Worm (Caenorhabditis elegans) whole organism, late embryonic: ENCODE measurements around the gene mob-3.

Experiments used
- C08G9.2 ChIP-seq: sonication (generic microtip); optimal IDR thresholded peaks from 2 replicates; lab custom pipeline; 2016; ENCODE audit warnings: mild to moderate bottlenecking, missing genetic modification characterization, moderate library complexity, missing compliant biosample characterization
- C38D4.7 ChIP-seq: fragments of 200-800 bp; sonication (Bioruptor generic); optimal IDR thresholded peaks from 2 replicates; lab custom pipeline; 2018; ENCODE audit warnings: mild to moderate bottlenecking, missing genetic modification characterization, moderate library complexity, missing compliant biosample characterization
- F13H6.1 ChIP-seq: sonication (generic microtip); optimal IDR thresholded peaks from 2 replicates; lab custom pipeline; 2016; ENCODE audit warnings: missing genetic modification characterization, missing compliant biosample characterization
- K02D7.2 ChIP-seq: sonication (generic microtip); optimal IDR thresholded peaks from 2 replicates; lab custom pipeline; 2017; ENCODE audit warnings: mild to moderate bottlenecking, missing genetic modification characterization, missing compliant biosample characterization
- ahr-1 ChIP-seq: sonication (generic microtip); optimal IDR thresholded peaks from 2 replicates; lab custom pipeline; 2016; ENCODE audit warnings: missing genetic modification characterization, missing compliant biosample characterization
- ama-1 ChIP-seq: fragments of 150-350 bp; optimal IDR thresholded peaks from 2 replicates; lab custom pipeline; 2014
- ceh-14 ChIP-seq: sonication (generic microtip); optimal IDR thresholded peaks from 2 replicates; lab custom pipeline; 2016; ENCODE audit warnings: missing genotype, missing genetic modification characterization, missing compliant biosample characterization
- ceh-18 ChIP-seq: sonication (generic microtip); optimal IDR thresholded peaks from 2 replicates; lab custom pipeline; 2016; ENCODE audit warnings: missing genetic modification characterization, missing compliant biosample characterization
- ceh-2 ChIP-seq: sonication (generic microtip); optimal IDR thresholded peaks from 2 replicates; lab custom pipeline; 2016; ENCODE audit warnings: missing genotype, missing genetic modification characterization, missing compliant biosample characterization
- ceh-30 ChIP-seq: fragments of 150-350 bp; optimal IDR thresholded peaks from 2 replicates; lab custom pipeline; 2014; ENCODE audit warnings: missing biosample characterization, missing genetic modification characterization
- ceh-31 ChIP-seq: sonication (generic microtip); optimal IDR thresholded peaks from 2 replicates; lab custom pipeline; 2016; ENCODE audit warnings: missing genetic modification characterization, missing compliant biosample characterization
- ceh-34 ChIP-seq: sonication (generic microtip); optimal IDR thresholded peaks from 2 replicates; lab custom pipeline; 2016; ENCODE audit warnings: mild to moderate bottlenecking, missing genetic modification characterization, missing compliant biosample characterization
- che-1 ChIP-seq: sonication (generic microtip); optimal IDR thresholded peaks from 2 replicates; lab custom pipeline; 2016; ENCODE audit warnings: mild to moderate bottlenecking, missing genetic modification characterization, missing compliant biosample characterization
- dmd-4 ChIP-seq: sonication (generic microtip); optimal IDR thresholded peaks from 2 replicates; lab custom pipeline; 2016; ENCODE audit warnings: borderline replicate concordance, missing genetic modification characterization, missing compliant biosample characterization
- dve-1 ChIP-seq: sonication (generic microtip); optimal IDR thresholded peaks from 2 replicates; lab custom pipeline; 2017; ENCODE audit warnings: antibody characterized with exemption, mild to moderate bottlenecking, missing genetic modification characterization, missing compliant biosample characterization
- elt-4 ChIP-seq: sonication (generic microtip); optimal IDR thresholded peaks from 2 replicates; lab custom pipeline; 2016; ENCODE audit warnings: missing genetic modification characterization, missing compliant biosample characterization
- ets-4 ChIP-seq: sonication (generic microtip); optimal IDR thresholded peaks from 2 replicates; lab custom pipeline; 2016; ENCODE audit warnings: missing genetic modification characterization, missing compliant biosample characterization
- fax-1 ChIP-seq: sonication (generic microtip); optimal IDR thresholded peaks from 2 replicates; lab custom pipeline; 2016; ENCODE audit warnings: missing genotype, missing genetic modification characterization, missing compliant biosample characterization
- fkh-6 ChIP-seq: sonication (generic microtip); optimal IDR thresholded peaks from 2 replicates; lab custom pipeline; 2016; ENCODE audit warnings: missing genetic modification characterization, missing compliant biosample characterization
- hlh-13 ChIP-seq: fragments of 200-800 bp; sonication (Bioruptor generic); optimal IDR thresholded peaks from 2 replicates; lab custom pipeline; 2018; ENCODE audit warnings: mild to moderate bottlenecking, missing genetic modification characterization, missing compliant biosample characterization
- hlh-30 ChIP-seq: sonication (generic microtip); optimal IDR thresholded peaks from 2 replicates; lab custom pipeline; 2017; ENCODE audit warnings: antibody characterized with exemption, missing genetic modification characterization, missing compliant biosample characterization; ENCODE audit not compliant: insufficient read depth
- hlh-8 ChIP-seq: sonication (generic microtip); optimal IDR thresholded peaks from 2 replicates; lab custom pipeline; 2016; ENCODE audit warnings: missing genotype, missing genetic modification characterization, missing compliant biosample characterization
- mec-3 ChIP-seq: sonication (generic microtip); optimal IDR thresholded peaks from 2 replicates; lab custom pipeline; 2016; ENCODE audit warnings: borderline replicate concordance, missing genetic modification characterization, missing compliant biosample characterization
- nfya-1 ChIP-seq: sonication (generic microtip); optimal IDR thresholded peaks from 2 replicates; lab custom pipeline; 2017; ENCODE audit warnings: missing genetic modification characterization, mild to moderate bottlenecking, missing compliant biosample characterization, antibody characterized with exemption, moderate library complexity
- nhr-11 ChIP-seq: fragments of 150-350 bp; optimal IDR thresholded peaks from 2 replicates; lab custom pipeline; 2014; ENCODE audit warnings: missing biosample characterization, missing genetic modification characterization
- nhr-232 ChIP-seq: sonication (generic microtip); optimal IDR thresholded peaks from 2 replicates; lab custom pipeline; 2016; ENCODE audit warnings: missing genetic modification characterization, missing compliant biosample characterization
- npax-4 ChIP-seq: sonication (generic microtip); optimal IDR thresholded peaks from 2 replicates; lab custom pipeline; 2016; ENCODE audit warnings: missing genetic modification characterization, missing compliant biosample characterization
- odd-2 ChIP-seq: sonication (generic microtip); optimal IDR thresholded peaks from 2 replicates; lab custom pipeline; 2017; ENCODE audit warnings: antibody characterized with exemption, mild to moderate bottlenecking, missing genetic modification characterization, missing compliant biosample characterization
- pha-2 ChIP-seq: sonication (generic microtip); optimal IDR thresholded peaks from 2 replicates; lab custom pipeline; 2017; ENCODE audit warnings: mild to moderate bottlenecking, missing genetic modification characterization, missing compliant biosample characterization
- pha-4 ChIP-seq: fragments of 150-350 bp; optimal IDR thresholded peaks from 2 replicates; lab custom pipeline; 2018; ENCODE audit warnings: missing biosample characterization, missing genetic modification reagents, missing genetic modification characterization
- pqm-1 ChIP-seq: sonication (generic microtip); optimal IDR thresholded peaks from 2 replicates; lab custom pipeline; 2016; ENCODE audit warnings: missing genetic modification characterization, missing compliant biosample characterization
- pros-1 ChIP-seq: fragments of 150-350 bp; optimal IDR thresholded peaks from 2 replicates; lab custom pipeline; 2014; ENCODE audit warnings: missing biosample characterization, missing genetic modification reagents, missing genetic modification characterization
- ref-2 ChIP-seq: sonication (generic microtip); optimal IDR thresholded peaks from 2 replicates; lab custom pipeline; 2016; ENCODE audit warnings: missing genetic modification characterization, missing compliant biosample characterization
- rnt-1 ChIP-seq: sonication (generic microtip); optimal IDR thresholded peaks from 2 replicates; lab custom pipeline; 2016; ENCODE audit warnings: missing genetic modification characterization, missing compliant biosample characterization
- sdc-2 ChIP-seq: sonication (generic microtip); optimal IDR thresholded peaks from 2 replicates; lab custom pipeline; 2016; ENCODE audit warnings: missing genotype, missing genetic modification characterization, missing compliant biosample characterization
- syd-9 ChIP-seq: sonication (generic microtip); optimal IDR thresholded peaks from 2 replicates; lab custom pipeline; 2016; ENCODE audit warnings: mild to moderate bottlenecking, missing genetic modification characterization, moderate library complexity, missing compliant biosample characterization
- tbx-2 ChIP-seq: sonication (generic microtip); optimal IDR thresholded peaks from 2 replicates; lab custom pipeline; 2016; ENCODE audit warnings: missing genetic modification characterization, missing compliant biosample characterization
- tbx-7 ChIP-seq: sonication (generic microtip); optimal IDR thresholded peaks from 2 replicates; lab custom pipeline; 2016; ENCODE audit warnings: missing genotype, missing genetic modification characterization, missing compliant biosample characterization
- unc-42 ChIP-seq: sonication (generic microtip); optimal IDR thresholded peaks from 2 replicates; lab custom pipeline; 2016; ENCODE audit warnings: missing genotype, missing genetic modification characterization, missing compliant biosample characterization
- unc-55 ChIP-seq: sonication (generic microtip); optimal IDR thresholded peaks from 2 replicates; lab custom pipeline; 2017; ENCODE audit warnings: missing biosample characterization, missing genetic modification reagents, missing genetic modification characterization
- unc-86 ChIP-seq: sonication (generic microtip); optimal IDR thresholded peaks from 2 replicates; lab custom pipeline; 2016; ENCODE audit warnings: missing genetic modification characterization, missing compliant biosample characterization

Gene mob-3

DNA sequence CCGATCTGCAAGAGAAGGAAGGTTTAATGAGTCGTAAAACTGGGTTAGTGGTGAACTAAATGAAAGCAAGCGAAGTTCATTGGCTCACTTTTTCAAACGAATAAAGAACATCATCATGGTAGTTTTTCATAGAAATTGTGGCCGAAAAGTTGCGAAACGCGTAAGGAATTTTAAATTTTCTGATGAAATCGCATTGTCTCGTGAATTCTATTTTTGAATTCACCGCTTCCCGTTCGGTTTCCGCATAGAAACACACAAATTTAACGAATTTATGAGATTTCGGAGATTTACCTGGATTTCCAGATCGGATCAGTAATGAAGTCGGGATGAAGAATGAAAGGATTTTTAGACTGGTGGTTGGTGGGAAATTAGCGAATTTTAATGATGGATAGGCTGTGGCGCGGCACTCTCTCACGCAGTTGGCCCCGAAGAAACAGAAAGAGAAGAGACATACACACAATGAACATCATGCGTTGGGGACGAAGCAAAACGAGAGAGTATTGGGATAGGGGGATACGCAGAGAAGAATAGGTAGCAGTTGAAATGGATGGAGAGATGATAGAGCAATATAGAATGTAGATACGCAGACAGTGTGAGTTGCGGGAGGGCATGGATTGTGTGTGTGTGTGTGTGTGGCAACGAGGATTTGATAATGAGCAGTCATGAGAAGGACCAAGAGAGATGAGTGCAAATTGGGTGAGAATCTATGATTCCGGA lies 1.8 kb downstream of the mob-3 start:
- TF ChIP-seq sdc-2 (tag; lab: Kevin White, UChicago) (peak; percentile 25), ceh-2 (tag; lab: Kevin White, UChicago) (no peak), syd-9 (tag; lab: Kevin White, UChicago) (peak; percentile 29), ceh-18 (tag; lab: Kevin White, UChicago) (peak; percentile 78), C08G9.2 (tag; lab: Kevin White, UChicago) (no peak), elt-4 (no peak), tbx-7 (tag; lab: Kevin White, UChicago) (no peak), pqm-1 (tag; lab: Kevin White, UChicago) (no peak), ceh-14 (peak; percentile 71), ref-2 (tag; lab: Kevin White, UChicago) (peak; percentile 46), K02D7.2 (tag; lab: Kevin White, UChicago) (peak; percentile 35), unc-42 (peak; percentile 78), fax-1 (tag; lab: Kevin White, UChicago) (peak; percentile 13), ets-4 (no peak), nfya-1 (tag; lab: Kevin White, UChicago) (peak; percentile 54), unc-55 (peak; percentile 89), npax-4 (no peak), nhr-11 (tag; lab: Kevin White, UChicago) (no peak), C38D4.7 (no peak), fkh-6 (peak; percentile 27), dmd-4 (tag; lab: Kevin White, UChicago) (peak; percentile 32), nhr-232 (tag; lab: Kevin White, UChicago) (no peak), dve-1 (tag; lab: Kevin White, UChicago) (peak; percentile 15), ceh-31 (peak; percentile 83), ceh-34 (peak; percentile 54), rnt-1 (peak; percentile 74), unc-86 (tag; lab: Kevin White, UChicago) (no peak), tbx-2 (tag; lab: Kevin White, UChicago) (peak; percentile 76), hlh-30 (tag; lab: Kevin White, UChicago) (peak; percentile 53), hlh-8 (tag; lab: Kevin White, UChicago) (no peak), F13H6.1 (tag; lab: Kevin White, UChicago) (no peak)

DNA sequence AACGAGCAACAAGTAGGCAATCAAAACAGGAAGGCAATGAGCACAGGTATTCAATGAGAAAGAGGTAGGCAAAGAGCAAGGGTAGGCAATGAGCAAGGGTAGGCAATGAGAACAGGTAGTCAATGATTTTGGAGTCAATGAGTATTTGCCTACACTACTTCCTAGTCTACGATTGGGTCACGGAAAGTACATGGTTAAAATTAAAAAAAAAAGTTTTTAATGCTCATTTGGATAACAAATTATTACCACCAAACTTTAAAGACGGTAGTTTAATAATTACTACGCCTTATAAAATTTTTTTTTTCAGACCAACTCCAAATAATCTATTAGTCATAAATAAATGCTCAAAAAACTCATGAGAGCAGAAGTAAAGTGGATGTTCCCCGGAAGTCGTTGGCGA lies 7.0 kb downstream of the mob-3 start, which contains the start of gene ptp-8:
ptp-8 (plus strand) TSS at position 301 of the 400 bp plus-strand sequence.
- TF ChIP-seq hlh-13 (GFP tag; lab: Kevin White, UChicago), result no peak
- TF ChIP-seq che-1 (tag; lab: Kevin White, UChicago), result no peak
- TF ChIP-seq ceh-18 (tag; lab: Kevin White, UChicago), result no peak
- no peak for TF ChIP-seq mec-3 (tag; lab: Kevin White, UChicago)
- no peak for TF ChIP-seq ceh-31
- TF ChIP-seq hlh-8 (tag; lab: Kevin White, UChicago), result no peak
- no peak for TF ChIP-seq ahr-1 (tag; lab: Kevin White, UChicago)
- TF ChIP-seq ceh-2 (tag; lab: Kevin White, UChicago), result no peak
- no peak for TF ChIP-seq nhr-232 (tag; lab: Kevin White, UChicago)
- TF ChIP-seq pha-4 (tag; lab: Kevin White, UChicago), result no peak
- no peak for TF ChIP-seq ceh-30 (tag; lab: Kevin White, UChicago)
- TF ChIP-seq ama-1 (lab: Kevin White, UChicago), result no peak
- TF ChIP-seq pha-2 (tag; lab: Kevin White, UChicago), result no peak
- no peak for TF ChIP-seq tbx-7 (tag; lab: Kevin White, UChicago)

ce11 chrIV:7376511-7376910 lies 12.2 kb downstream of the mob-3 start, which contains the start of gene T12B3.2:
Gene T12B3.2, plus strand, starts transcription at chrIV:7376811.
- no peak for TF ChIP-seq syd-9 (tag; lab: Kevin White, UChicago)
- TF ChIP-seq pros-1 (tag; lab: Kevin White, UChicago), result no peak
- TF ChIP-seq hlh-30 (tag; lab: Kevin White, UChicago), result no peak
- TF ChIP-seq odd-2 (tag; lab: Kevin White, UChicago), result no peak
- no peak for TF ChIP-seq ceh-31
- TF ChIP-seq fax-1 (tag; lab: Kevin White, UChicago), result no peak
- TF ChIP-seq F13H6.1 (tag; lab: Kevin White, UChicago), result no peak
- no peak for TF ChIP-seq tbx-7 (tag; lab: Kevin White, UChicago)
- no peak for TF ChIP-seq npax-4
- TF ChIP-seq che-1 (tag; lab: Kevin White, UChicago), result no peak
- no peak for TF ChIP-seq ceh-34
